Fruit fly (Drosophila melanogaster) whole organism, embryonic: ENCODE data around the gene CG7991.

Source experiments
- BEAF-32 ChIP-seq: fragments of 200-800 bp; sonication (Bioruptor generic); optimal IDR thresholded peaks from 3 replicates; lab custom pipeline; 2017; ENCODE audit warnings: missing biosample characterization, missing genetic modification characterization, mild to moderate bottlenecking, moderate library complexity, missing genetic modification reagents
- CG10462 ChIP-seq: fragments of 200-800 bp; sonication (Bioruptor generic); optimal IDR thresholded peaks from 2 replicates; lab custom pipeline; 2016; ENCODE audit warnings: missing biosample characterization, missing genetic modification characterization
- CG12155 ChIP-seq: fragments of 200-800 bp; sonication (Bioruptor generic); optimal IDR thresholded peaks from 3 replicates; lab custom pipeline; 2016; ENCODE audit warnings: missing biosample characterization, missing genetic modification characterization
- CG13287 ChIP-seq: fragments of 200-800 bp; sonication (Bioruptor generic); IDR thresholded peaks from 2 replicates; pipeline ENCODE4 v1.3.6; 2022; ENCODE audit warnings: missing biosample characterization, missing genetic modification characterization; ENCODE audit not compliant: partially characterized antibody
- CG13775 ChIP-seq: fragments of 200-800 bp; sonication (Bioruptor generic); optimal IDR thresholded peaks from 3 replicates; lab custom pipeline; 2017; ENCODE audit warnings: missing biosample characterization, mild to moderate bottlenecking, missing genetic modification characterization
- CG1529 ChIP-seq: fragments of 200-800 bp; sonication (Bioruptor generic); optimal IDR thresholded peaks from 3 replicates; lab custom pipeline; 2018; ENCODE audit warnings: missing biosample characterization, missing genetic modification characterization
- CG1603 ChIP-seq: fragments of 200-800 bp; sonication (Bioruptor generic); optimal IDR thresholded peaks from 2 replicates; lab custom pipeline; 2019; ENCODE audit warnings: missing biosample characterization, mild to moderate bottlenecking, missing genetic modification characterization, moderate library complexity
- CG2129 ChIP-seq: fragments of 200-800 bp; sonication (Bioruptor generic); IDR thresholded peaks from 2 replicates; pipeline ENCODE4 v1.3.6; 2022; ENCODE audit warnings: missing biosample characterization, missing genetic modification characterization; ENCODE audit not compliant: partially characterized antibody
- CG3163 ChIP-seq: fragments of 200-800 bp; sonication (Bioruptor generic); optimal IDR thresholded peaks from 3 replicates; lab custom pipeline; 2016; ENCODE audit warnings: missing biosample characterization, missing genetic modification characterization
- CG3281 ChIP-seq: fragments of 200-800 bp; sonication (Bioruptor generic); optimal IDR thresholded peaks from 3 replicates; lab custom pipeline; 2017; ENCODE audit warnings: missing biosample characterization, mild to moderate bottlenecking, missing genetic modification characterization
- CG33213 ChIP-seq: fragments of 200-800 bp; sonication (Bioruptor generic); optimal IDR thresholded peaks from 3 replicates; lab custom pipeline; 2016; ENCODE audit warnings: missing biosample characterization, missing genetic modification characterization
- CG4617 ChIP-seq: fragments of 200-800 bp; sonication (Bioruptor generic); optimal IDR thresholded peaks from 3 replicates; lab custom pipeline; 2016; ENCODE audit warnings: missing biosample characterization, missing genetic modification characterization, borderline replicate concordance
- CG5953 ChIP-seq: fragments of 200-800 bp; sonication (Bioruptor generic); IDR thresholded peaks from 2 replicates; pipeline ENCODE4 v1.3.6; 2022; ENCODE audit warnings: missing biosample characterization, missing genetic modification characterization
- CG6272 ChIP-seq: fragments of 200-800 bp; sonication (Bioruptor generic); IDR thresholded peaks from 2 replicates; pipeline ENCODE4 v1.3.6; 2022; ENCODE audit warnings: missing biosample characterization, missing genetic modification characterization
- CG6791 ChIP-seq: fragments of 200-800 bp; sonication (Bioruptor generic); IDR thresholded peaks from 3 replicates; pipeline ENCODE4 v1.3.6; 2022; ENCODE audit warnings: missing biosample characterization, missing genetic modification characterization; ENCODE audit not compliant: partially characterized antibody
- CG8290 ChIP-seq, 3 experiments: fragments of 200-800 bp; sonication (Bioruptor generic); optimal IDR thresholded peaks; 2 replicates each; lab custom pipeline; 2016 to 2019; ENCODE audit warnings: missing biosample characterization in 3 of 3, missing genetic modification characterization in 3 of 3, mild to moderate bottlenecking in 2 of 3, moderate library complexity in 1 of 3
- CG9876 ChIP-seq: fragments of 200-800 bp; sonication (Bioruptor generic); optimal IDR thresholded peaks from 2 replicates; lab custom pipeline; 2016; ENCODE audit warnings: missing biosample characterization, missing genetic modification characterization
- CkIIα-i1 ChIP-seq: fragments of 200-800 bp; sonication (Bioruptor generic); IDR thresholded peaks from 2 replicates; pipeline ENCODE4 v1.3.6; 2022; ENCODE audit warnings: missing biosample characterization, missing genetic modification characterization
- Ets65A ChIP-seq: fragments of 200-800 bp; sonication (Bioruptor generic); peaks from one replicate; lab custom pipeline; 2016; ENCODE audit warnings: missing biosample characterization, missing genetic modification characterization
- Ets97D ChIP-seq: fragments of 200-800 bp; sonication (Bioruptor generic); optimal IDR thresholded peaks from 3 replicates; lab custom pipeline; 2016; ENCODE audit warnings: missing biosample characterization, missing genetic modification characterization
- GATAe ChIP-seq: fragments of 200-800 bp; sonication (Bioruptor generic); conservative IDR thresholded peaks from 2 replicates; pipeline ENCODE4 v1.3.6; 2022; ENCODE audit warnings: missing biosample characterization, missing genetic modification characterization
- Hand ChIP-seq: fragments of 200-800 bp; sonication (Bioruptor generic); optimal IDR thresholded peaks from 2 replicates; lab custom pipeline; 2017; ENCODE audit warnings: mild to moderate bottlenecking, missing biosample characterization, missing genetic modification reagents, missing genetic modification characterization
- HmgD ChIP-seq: fragments of 200-800 bp; sonication (Bioruptor generic); optimal IDR thresholded peaks from 3 replicates; lab custom pipeline; 2016; ENCODE audit warnings: missing biosample characterization, missing genetic modification characterization
- NfI ChIP-seq: fragments of 200-800 bp; sonication (Bioruptor generic); optimal IDR thresholded peaks from 3 replicates; lab custom pipeline; 2018; ENCODE audit warnings: missing biosample characterization, mild to moderate bottlenecking, missing genetic modification characterization, moderate library complexity
- Opbp ChIP-seq: fragments of 200-800 bp; sonication (Bioruptor generic); IDR thresholded peaks from 3 replicates; pipeline ENCODE4 v1.3.6; 2022; ENCODE audit warnings: missing biosample characterization, missing genetic modification characterization; ENCODE audit not compliant: partially characterized antibody
- PHDP ChIP-seq: fragments of 200-800 bp; sonication (Bioruptor generic); optimal IDR thresholded peaks from 3 replicates; lab custom pipeline; 2018; ENCODE audit warnings: missing biosample characterization, mild to moderate bottlenecking, missing genetic modification characterization, moderate library complexity
- Rfx ChIP-seq: fragments of 200-800 bp; sonication (Bioruptor generic); IDR thresholded peaks from 2 replicates; pipeline ENCODE4 v1.3.6; 2022; ENCODE audit warnings: missing biosample characterization, missing genetic modification characterization
- Sox100B ChIP-seq: fragments of 200-800 bp; sonication (Bioruptor generic); optimal IDR thresholded peaks from 3 replicates; lab custom pipeline; 2018; ENCODE audit warnings: missing biosample characterization, mild to moderate bottlenecking, missing genetic modification characterization
- al ChIP-seq: fragments of 200-800 bp; sonication (Bioruptor generic); IDR thresholded peaks from 2 replicates; pipeline ENCODE4 v1.3.6; 2022; ENCODE audit warnings: missing biosample characterization, missing genetic modification characterization
- aop ChIP-seq: fragments of 200-800 bp; sonication (Bioruptor generic); IDR thresholded peaks from 2 replicates; pipeline ENCODE4 v1.3.6; 2022; ENCODE audit warnings: missing biosample characterization, missing genetic modification characterization
- ara ChIP-seq: fragments of 200-800 bp; sonication (Bioruptor generic); IDR thresholded peaks from 2 replicates; pipeline ENCODE4 v1.3.6; 2022; ENCODE audit warnings: missing biosample characterization, missing genetic modification characterization
- ash1 ChIP-seq: fragments of 200-800 bp; sonication (Bioruptor generic); optimal IDR thresholded peaks from 2 replicates; lab custom pipeline; 2018; ENCODE audit warnings: missing biosample characterization, mild to moderate bottlenecking, missing genetic modification characterization
- az2 ChIP-seq: fragments of 200-800 bp; sonication (Bioruptor generic); optimal IDR thresholded peaks from 3 replicates; lab custom pipeline; 2016; ENCODE audit warnings: missing biosample characterization, missing genetic modification characterization
- bowl ChIP-seq: fragments of 200-800 bp; sonication (Bioruptor generic); IDR thresholded peaks from 2 replicates; pipeline ENCODE4 v1.3.6; 2022; ENCODE audit warnings: missing biosample characterization, missing genetic modification characterization
- caup ChIP-seq: fragments of 200-800 bp; sonication (Bioruptor generic); optimal IDR thresholded peaks from 3 replicates; lab custom pipeline; 2017; ENCODE audit warnings: missing biosample characterization, mild to moderate bottlenecking, missing genetic modification characterization, moderate library complexity; ENCODE audit not compliant: severe bottlenecking
- dati ChIP-seq: fragments of 200-800 bp; sonication (Bioruptor generic); IDR thresholded peaks from 2 replicates; pipeline ENCODE4 v1.3.6; 2022; ENCODE audit warnings: missing biosample characterization, missing genetic modification characterization
- en ChIP-seq: fragments of 200-800 bp; sonication (Bioruptor generic); optimal IDR thresholded peaks from 2 replicates; lab custom pipeline; 2016; ENCODE audit warnings: missing biosample characterization, missing genetic modification characterization
- eve ChIP-seq, 2 experiments: fragments of >200 bp; optimal IDR thresholded peaks; 2 replicates each; lab custom pipeline; 2017; ENCODE audit warnings: missing biosample characterization in 2 of 2, missing genetic modification characterization in 2 of 2
- fd3F ChIP-seq: fragments of 200-800 bp; sonication (Bioruptor generic); optimal IDR thresholded peaks from 2 replicates; lab custom pipeline; 2018; ENCODE audit warnings: missing biosample characterization, mild to moderate bottlenecking, missing genetic modification characterization, moderate library complexity
- fd96Cb ChIP-seq: fragments of 200-800 bp; sonication (Bioruptor generic); optimal IDR thresholded peaks from 2 replicates; lab custom pipeline; 2018; ENCODE audit warnings: missing biosample characterization, mild to moderate bottlenecking, missing genetic modification characterization, moderate library complexity
- h ChIP-seq: fragments of >200 bp; optimal IDR thresholded peaks from 2 replicates; lab custom pipeline; 2017
- hb ChIP-seq: fragments of 200-800 bp; sonication (Bioruptor generic); IDR thresholded peaks from 3 replicates; pipeline ENCODE4 v1.3.6; 2022; ENCODE audit warnings: missing biosample characterization, missing genetic modification characterization; ENCODE audit not compliant: partially characterized antibody
- insv ChIP-seq, 2 experiments: fragments of 200-800 bp; sonication (Bioruptor generic); optimal IDR thresholded peaks; 3 replicates each; lab custom pipeline; 2016 to 2018; ENCODE audit warnings: missing biosample characterization in 2 of 2, missing genetic modification characterization in 2 of 2
- onecut ChIP-seq: fragments of 200-800 bp; sonication (Bioruptor generic); IDR thresholded peaks from 2 replicates; pipeline ENCODE4 v1.3.6; 2022; ENCODE audit warnings: missing biosample characterization, missing genetic modification characterization
- p53 ChIP-seq: fragments of 200-800 bp; sonication (Bioruptor generic); optimal IDR thresholded peaks from 2 replicates; lab custom pipeline; 2016; ENCODE audit warnings: missing biosample characterization, missing genetic modification characterization
- seq ChIP-seq: fragments of 200-800 bp; sonication (Bioruptor generic); IDR thresholded peaks from 2 replicates; pipeline ENCODE4 v1.3.6; 2022; ENCODE audit warnings: missing biosample characterization, missing genetic modification characterization
- tna ChIP-seq: fragments of 200-800 bp; sonication (Bioruptor generic); IDR thresholded peaks from 2 replicates; pipeline ENCODE4 v1.3.6; 2022; ENCODE audit warnings: missing biosample characterization, missing genetic modification characterization; ENCODE audit not compliant: partially characterized antibody
- zfh2 ChIP-seq: fragments of 200-800 bp; sonication (Bioruptor generic); optimal IDR thresholded peaks from 2 replicates; lab custom pipeline; 2016; ENCODE audit warnings: missing biosample characterization, missing genetic modification characterization

The CG7991 gene

DNA sequence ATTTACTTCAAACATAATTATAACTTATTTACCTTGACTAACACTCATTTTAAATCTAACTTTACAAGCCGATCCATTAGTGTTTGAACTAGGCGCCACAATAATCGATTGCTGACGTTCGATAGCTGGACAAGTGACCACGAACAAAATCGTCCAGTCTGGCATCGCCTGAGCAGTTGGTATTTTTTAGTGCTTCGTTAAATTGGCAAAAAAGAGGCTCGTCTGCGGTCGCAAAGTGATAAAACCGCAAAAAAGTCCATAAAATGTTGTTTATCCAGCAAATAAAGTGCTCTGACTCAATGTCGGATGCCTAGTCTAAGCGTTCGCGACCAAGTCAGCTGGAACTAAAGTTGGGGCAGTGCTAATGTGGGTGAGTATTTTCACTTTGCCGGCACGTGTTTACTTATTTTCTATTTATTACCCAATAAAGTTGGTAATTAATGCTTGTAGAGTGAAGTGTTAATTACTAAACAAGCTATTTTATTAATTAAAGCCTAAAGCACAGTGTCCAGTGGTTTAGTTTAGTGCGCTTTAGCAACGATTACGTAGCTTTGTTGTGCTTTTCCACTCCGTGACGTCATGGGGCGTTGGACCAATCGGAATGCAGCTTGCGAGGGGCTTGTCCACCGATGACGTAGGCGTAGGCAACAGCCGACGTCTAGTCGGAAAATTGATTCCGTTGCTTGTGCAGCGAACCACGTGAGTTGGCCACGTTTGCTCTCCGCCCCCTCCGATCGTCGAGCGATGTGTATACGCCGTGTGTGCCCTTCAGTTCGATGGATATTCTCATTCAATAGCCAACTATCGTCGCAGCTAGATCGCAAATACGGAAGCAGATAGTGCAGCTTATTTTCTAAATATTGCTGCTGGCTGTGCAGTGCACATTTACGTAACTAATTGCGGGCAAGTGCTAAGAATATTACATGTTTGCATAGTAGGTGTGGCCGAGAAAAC, 64.1 kb downstream of the CG7991 start, which contains the start of gene Gk2 (continued):
- TF ChIP-seq Ets97D (GFP tag; lab: Kevin White, UChicago) (peak; percentile 55), hb (GFP tag; lab: Robert Waterston, UW) (no peak), caup (GFP tag; lab: Kevin White, UChicago) (no peak), CG6272 (GFP tag; lab: Robert Waterston, UW) (no peak), CG3281 (GFP tag; lab: Kevin White, UChicago) (peak; percentile 22), CG6791 (peak; percentile 48; the same call in 1 of the 3 replicates), az2 (no peak), CG1529 (GFP tag; lab: Kevin White, UChicago) (no peak), Rfx (GFP tag; lab: Robert Waterston, UW) (peak; percentile 32; the same call in 1 of the 2 replicates), zfh2 (GFP tag; lab: Kevin White, UChicago) (no peak), CG5953 (GFP tag; lab: Robert Waterston, UW) (no peak), CG2129 (GFP tag; lab: Robert Waterston, UW) (no peak), CkIIα-i1 (GFP tag; lab: Robert Waterston, UW) (no peak), CG8290 (GFP tag; optimal IDR thresholded peaks at IDR 0.05; lab: Kevin White, UChicago) (no peak), CG8290 (tag; optimal IDR thresholded peaks at IDR 0.05; lab: Kevin White, UChicago) (peak in 1 of 2 experiments; percentile 11), eve (GFP tag; optimal IDR thresholded peaks at IDR 0.05; lab: Kevin White, UChicago) (no peak), onecut (no peak), bowl (GFP tag; lab: Robert Waterston, UW) (no peak), en (GFP tag; lab: Kevin White, UChicago) (no peak), CG12155 (GFP tag; lab: Kevin White, UChicago) (no peak), fd96Cb (tag; lab: Kevin White, UChicago) (no peak), dati (no peak), aop (no peak), Sox100B (GFP tag; lab: Kevin White, UChicago) (no peak), CG4617 (GFP tag; lab: Kevin White, UChicago) (peak; percentile 21), GATAe (no peak), CG10462 (GFP tag; lab: Kevin White, UChicago) (no peak), Hand (GFP tag; lab: Kevin White, UChicago) (no peak), BEAF-32 (peak; percentile 70), CG9876 (no peak), insv (GFP tag; optimal IDR thresholded peaks at IDR 0.05; lab: Kevin White, UChicago) (no peak), CG33213 (GFP tag; lab: Kevin White, UChicago) (peak; percentile 28), HmgD (no peak), Opbp (0 out of 3 replicates have a peak, but pooled peaks have one; percentile 47), al (GFP tag; lab: Robert Waterston, UW) (no peak), PHDP (tag; lab: Kevin White, UChicago) (no peak), ash1 (GFP tag; lab: Kevin White, UChicago) (no peak), h (lab: Kevin White, UChicago) (no peak), NfI (GFP tag; lab: Kevin White, UChicago) (no peak), Ets65A (no peak), fd3F (GFP tag; lab: Kevin White, UChicago) (no peak), CG13287 (GFP tag; lab: Robert Waterston, UW) (peak; percentile 72), ara (GFP tag; lab: Robert Waterston, UW) (no peak), seq (GFP tag; lab: Robert Waterston, UW) (no peak), tna (GFP tag; lab: Robert Waterston, UW) (peak; percentile 50; the same call in 1 of the 2 replicates), CG3163 (GFP tag; lab: Kevin White, UChicago) (no peak), CG13775 (GFP tag; lab: Kevin White, UChicago) (no peak), p53 (GFP tag; lab: Kevin White, UChicago) (no peak), CG1603 (peak; percentile 69)
